Worm (Caenorhabditis elegans) whole organism, young adult: ENCODE results near the gene K07E1.1.

ENCODE experiments used
- B0261.1 ChIP-seq: sonication (generic microtip); optimal IDR thresholded peaks from 2 replicates; lab custom pipeline; 2016; ENCODE audit warnings: mild to moderate bottlenecking, missing genetic modification characterization, moderate library complexity, missing compliant biosample characterization
- F23B12.7 ChIP-seq: sonication (generic microtip); optimal IDR thresholded peaks from 2 replicates; lab custom pipeline; 2017; ENCODE audit warnings: missing genetic modification characterization, mild to moderate bottlenecking, missing compliant biosample characterization, antibody characterized with exemption, moderate library complexity; ENCODE audit not compliant: insufficient read depth
- F37B4.10 ChIP-seq: fragments of 200-800 bp; sonication (Bioruptor generic); IDR thresholded peaks from 2 replicates; pipeline ENCODE4 v1.3.6; 2022; ENCODE audit warnings: missing genetic modification characterization, missing compliant biosample characterization
- F52B5.7 ChIP-seq: sonication (generic microtip); optimal IDR thresholded peaks from 2 replicates; lab custom pipeline; 2016; ENCODE audit warnings: mild to moderate bottlenecking, missing genetic modification characterization, missing compliant biosample characterization
- Y67H2A.10 ChIP-seq: fragments of 200-800 bp; sonication (Bioruptor generic); conservative IDR thresholded peaks from 2 replicates; pipeline ENCODE4 v1.3.6; 2022; ENCODE audit warnings: missing genetic modification reagents, missing genetic modification characterization, missing compliant biosample characterization
- ZK185.1 ChIP-seq: sonication (generic microtip); optimal IDR thresholded peaks from 2 replicates; lab custom pipeline; 2016; ENCODE audit warnings: mild to moderate bottlenecking, missing genetic modification characterization, missing compliant biosample characterization; ENCODE audit not compliant: poor library complexity, severe bottlenecking
- akir-1 ChIP-seq: fragments of 200-800 bp; sonication (Bioruptor generic); optimal IDR thresholded peaks from 2 replicates; lab custom pipeline; 2018; ENCODE audit warnings: mild to moderate bottlenecking, missing genetic modification characterization, moderate library complexity, missing compliant biosample characterization
- attf-3 ChIP-seq: fragments of 200-800 bp; sonication (Bioruptor generic); conservative IDR thresholded peaks from 2 replicates; pipeline ENCODE4 v1.3.6; 2022; ENCODE audit warnings: missing genetic modification reagents, missing genetic modification characterization, missing compliant biosample characterization
- attf-6 ChIP-seq: fragments of 200-800 bp; sonication (Bioruptor generic); IDR thresholded peaks from 2 replicates; pipeline ENCODE4 v1.3.6; 2022; ENCODE audit warnings: missing genetic modification reagents, missing genetic modification characterization, missing compliant biosample characterization
- bed-1 ChIP-seq: fragments of 200-800 bp; sonication (Bioruptor generic); IDR thresholded peaks from 2 replicates; pipeline ENCODE4 v1.3.6; 2022; ENCODE audit warnings: missing genetic modification reagents, missing genetic modification characterization, missing compliant biosample characterization
- cebp-1 ChIP-seq, 2 experiments: fragments of 200-800 bp in 1 of 2; sonication (Bioruptor generic) in 1 of 2; sonication (generic microtip) in 1 of 2; IDR thresholded peaks in 1 of 2; optimal IDR thresholded peaks in 1 of 2; 2 replicates each; pipeline versions ENCODE4 v1.3.6 to Lab custom; 2017 to 2022; ENCODE audit warnings: missing compliant biosample characterization in 2 of 2, missing genetic modification characterization in 2 of 2, mild to moderate bottlenecking in 1 of 2, missing genetic modification reagents in 1 of 2, moderate library complexity in 1 of 2
- cebp-2 ChIP-seq: fragments of 200-800 bp; sonication (Bioruptor generic); IDR thresholded peaks from 2 replicates; pipeline ENCODE4 v1.3.6; 2022; ENCODE audit warnings: missing genetic modification characterization, missing compliant biosample characterization
- ceh-79 ChIP-seq: sonication (generic microtip); optimal IDR thresholded peaks from 2 replicates; lab custom pipeline; 2017; ENCODE audit warnings: mild to moderate bottlenecking, missing genetic modification characterization, missing compliant biosample characterization
- ceh-91 ChIP-seq: fragments of 200-800 bp; sonication (Bioruptor generic); IDR thresholded peaks from 2 replicates; pipeline ENCODE4 v1.3.6; 2022; ENCODE audit warnings: missing genetic modification reagents, missing genetic modification characterization, missing compliant biosample characterization
- dpff-1 ChIP-seq: sonication (generic microtip); optimal IDR thresholded peaks from 2 replicates; lab custom pipeline; 2017; ENCODE audit warnings: mild to moderate bottlenecking, missing genetic modification characterization, missing compliant biosample characterization
- egl-44 ChIP-seq: fragments of 200-800 bp; sonication (Bioruptor generic); IDR thresholded peaks from 2 replicates; pipeline ENCODE4 v1.3.6; 2022; ENCODE audit warnings: missing genetic modification reagents, missing genetic modification characterization, missing compliant biosample characterization
- ets-4 ChIP-seq: fragments of 200-800 bp; sonication (Bioruptor generic); optimal IDR thresholded peaks from 2 replicates; lab custom pipeline; 2018; ENCODE audit warnings: mild to moderate bottlenecking, missing genetic modification characterization, missing compliant biosample characterization
- him-1 ChIP-seq: sonication (generic microtip); optimal IDR thresholded peaks from 2 replicates; lab custom pipeline; 2016; ENCODE audit warnings: missing genotype, missing genetic modification reagents, missing genetic modification characterization, missing compliant biosample characterization
- hmg-20 ChIP-seq: fragments of 200-800 bp; sonication (Bioruptor generic); IDR thresholded peaks from 2 replicates; pipeline ENCODE4 v1.3.6; 2022; ENCODE audit warnings: missing genetic modification reagents, missing genetic modification characterization, missing compliant biosample characterization
- lin-40 ChIP-seq: sonication (generic microtip); optimal IDR thresholded peaks from 2 replicates; lab custom pipeline; 2016; ENCODE audit warnings: missing genetic modification characterization, mild to moderate bottlenecking, missing compliant biosample characterization, missing genotype, missing genetic modification reagents
- lin-54 ChIP-seq: fragments of 200-800 bp; sonication (Bioruptor generic); optimal IDR thresholded peaks from 2 replicates; lab custom pipeline; 2018; ENCODE audit warnings: mild to moderate bottlenecking, missing genetic modification characterization, missing compliant biosample characterization
- madf-6 ChIP-seq: fragments of 200-800 bp; sonication (Bioruptor generic); IDR thresholded peaks from 2 replicates; pipeline ENCODE4 v1.3.6; 2022; ENCODE audit warnings: missing genetic modification reagents, missing genetic modification characterization, missing compliant biosample characterization
- madf-8 ChIP-seq: fragments of 200-800 bp; sonication (Bioruptor generic); conservative IDR thresholded peaks from 2 replicates; pipeline ENCODE4 v1.3.6; 2022; ENCODE audit warnings: missing genetic modification reagents, missing genetic modification characterization, missing compliant biosample characterization
- mel-28 ChIP-seq: sonication (generic microtip); optimal IDR thresholded peaks from 2 replicates; lab custom pipeline; 2016; ENCODE audit warnings: borderline replicate concordance, mild to moderate bottlenecking, missing genetic modification characterization, missing compliant biosample characterization
- nfyb-1 ChIP-seq: fragments of 200-800 bp; sonication (Bioruptor generic); IDR thresholded peaks from 2 replicates; pipeline ENCODE4 v1.3.6; 2022; ENCODE audit warnings: missing genetic modification reagents, missing genetic modification characterization, missing compliant biosample characterization
- nhr-120 ChIP-seq: fragments of 200-800 bp; sonication (Bioruptor generic); IDR thresholded peaks from 2 replicates; pipeline ENCODE4 v1.3.6; 2022; ENCODE audit warnings: missing genetic modification characterization, missing compliant biosample characterization
- pbrm-1 ChIP-seq: fragments of 200-800 bp; sonication (Bioruptor generic); IDR thresholded peaks from 2 replicates; pipeline ENCODE4 v1.3.6; 2022; ENCODE audit warnings: missing genetic modification reagents, missing genetic modification characterization, missing compliant biosample characterization
- rpc-1 ChIP-seq, 2 experiments: fragments of 150-350 bp in 1 of 2; sonication (generic microtip) in 1 of 2; optimal IDR thresholded peaks; 2 replicates each; lab custom pipeline; 2014 to 2018; ENCODE audit warnings: missing biosample characterization in 1 of 2, missing genetic modification characterization in 1 of 2, missing genetic modification reagents in 1 of 2, missing genotype in 1 of 2
- snpc-1.1 ChIP-seq: sonication (generic microtip); optimal IDR thresholded peaks from 2 replicates; lab custom pipeline; 2017; ENCODE audit warnings: missing genetic modification characterization, mild to moderate bottlenecking, missing compliant biosample characterization, antibody characterized with exemption, moderate library complexity, missing genotype, missing genetic modification reagents; ENCODE audit not compliant: insufficient read depth
- snpc-1.3 ChIP-seq: sonication (generic microtip); optimal IDR thresholded peaks from 2 replicates; lab custom pipeline; 2017; ENCODE audit warnings: missing genetic modification characterization, mild to moderate bottlenecking, missing compliant biosample characterization, antibody characterized with exemption, moderate library complexity, missing genotype, missing genetic modification reagents; ENCODE audit not compliant: insufficient read depth
- snpc-3.4 ChIP-seq: sonication (generic microtip); optimal IDR thresholded peaks from 2 replicates; lab custom pipeline; 2017; ENCODE audit warnings: missing genetic modification characterization, mild to moderate bottlenecking, missing compliant biosample characterization, antibody characterized with exemption, moderate library complexity, missing genotype, missing genetic modification reagents
- snpc-4 ChIP-seq, 5 experiments: fragments of 150-350 bp in 1 of 5; sonication (generic microtip) in 4 of 5; optimal IDR thresholded peaks; 2 replicates each; lab custom pipeline; 2014 to 2018; ENCODE audit warnings: missing genetic modification characterization in 5 of 5, missing biosample characterization in 3 of 5, antibody characterized with exemption in 2 of 5, mild to moderate bottlenecking in 2 of 5, missing compliant biosample characterization in 2 of 5, missing genotype in 2 of 5, moderate library complexity in 2 of 5, missing genetic modification reagents in 1 of 5
- ztf-25 ChIP-seq: fragments of 200-800 bp; sonication (Bioruptor generic); IDR thresholded peaks from 2 replicates; pipeline ENCODE4 v1.3.6; 2022; ENCODE audit warnings: missing genetic modification reagents, missing genetic modification characterization, missing compliant biosample characterization
- ztf-26 ChIP-seq: sonication (generic microtip); optimal IDR thresholded peaks from 2 replicates; lab custom pipeline; 2017; ENCODE audit warnings: missing genetic modification characterization, missing compliant biosample characterization
- ztf-6 ChIP-seq: fragments of 200-800 bp; sonication (Bioruptor generic); IDR thresholded peaks from 2 replicates; pipeline ENCODE4 v1.3.6; 2022; ENCODE audit warnings: missing genetic modification reagents, missing genetic modification characterization, missing compliant biosample characterization

The K07E1.1 gene

ce11 chrII:4575579-4575978, 24.7 kb downstream of the K07E1.1 start:
- TF ChIP-seq egl-44 (GFP tag; lab: Robert Waterston, UW), result no peak
- TF ChIP-seq snpc-4 (GFP tag; optimal IDR thresholded peaks at IDR 0.05; lab: Kevin White, UChicago), result no peak
- TF ChIP-seq snpc-4 (tag; optimal IDR thresholded peaks at IDR 0.05; lab: Kevin White, UChicago), result no peak
- no peak for TF ChIP-seq attf-6
- TF ChIP-seq bed-1, result no peak
- TF ChIP-seq ztf-25 (GFP tag; lab: Robert Waterston, UW), result no peak
- no peak for TF ChIP-seq him-1 (tag; lab: Kevin White, UChicago)
- TF ChIP-seq cebp-2 (GFP tag; lab: Robert Waterston, UW), result no peak
- TF ChIP-seq ets-4, result no peak
- no peak for TF ChIP-seq ztf-6 (GFP tag; lab: Robert Waterston, UW)
- TF ChIP-seq nhr-120, result no peak
- no peak for TF ChIP-seq hmg-20 (GFP tag; lab: Robert Waterston, UW)
- TF ChIP-seq ceh-91 (GFP tag; lab: Robert Waterston, UW), result no peak
- TF ChIP-seq lin-40 (tag; lab: Kevin White, UChicago), result no peak
- no peak for TF ChIP-seq madf-8 (GFP tag; lab: Robert Waterston, UW)

ce11 chrII:4577391-4577790, 26.5 kb downstream of the K07E1.1 start:
- TF ChIP-seq akir-1 (GFP tag; lab: Kevin White, UChicago), result no peak
- TF ChIP-seq B0261.1 (tag; lab: Kevin White, UChicago), result no peak
- TF ChIP-seq bed-1, result no peak
- TF ChIP-seq mel-28, result no peak
- TF ChIP-seq madf-8 (GFP tag; lab: Robert Waterston, UW), result no peak
- no peak for TF ChIP-seq madf-6 (GFP tag; lab: Robert Waterston, UW)
- no peak for TF ChIP-seq pbrm-1 (GFP tag; lab: Robert Waterston, UW)
- no peak for TF ChIP-seq snpc-1.1
- no peak for TF ChIP-seq ceh-79 (tag; lab: Kevin White, UChicago)
- TF ChIP-seq F23B12.7 (tag; lab: Kevin White, UChicago), result no peak
- TF ChIP-seq snpc-3.4 (tag; lab: Kevin White, UChicago), result no peak
- TF ChIP-seq attf-6, result no peak
- TF ChIP-seq lin-54 (GFP tag; lab: Kevin White, UChicago), result no peak
- no peak for TF ChIP-seq ceh-91 (GFP tag; lab: Robert Waterston, UW)
- TF ChIP-seq Y67H2A.10 (GFP tag; lab: Robert Waterston, UW), result no peak
- TF ChIP-seq F37B4.10 (GFP tag; lab: Robert Waterston, UW), result no peak

- no peak for TF ChIP-seq nfyb-1 (GFP tag; lab: Robert Waterston, UW)
Measured at ce11 chrII:4579375-4579774, 28.5 kb downstream of the K07E1.1 start.

ce11 chrII:4579920-4580474, 29.1 kb downstream of the K07E1.1 start:
- no peak for TF ChIP-seq B0261.1 (tag; lab: Kevin White, UChicago)
- TF ChIP-seq attf-3 (GFP tag; lab: Robert Waterston, UW), result no peak
- no peak for TF ChIP-seq dpff-1
- no peak for TF ChIP-seq cebp-1 (GFP tag; IDR thresholded peaks at IDR 0.05; lab: Robert Waterston, UW)
- no peak for TF ChIP-seq cebp-1 (tag; optimal IDR thresholded peaks at IDR 0.05; lab: Kevin White, UChicago)
- TF ChIP-seq rpc-1 (optimal IDR thresholded peaks at IDR 0.05; lab: Kevin White, UChicago), result no peak
- TF ChIP-seq rpc-1 (tag; optimal IDR thresholded peaks at IDR 0.05; lab: Kevin White, UChicago), result no peak
- TF ChIP-seq snpc-1.3 (tag; lab: Kevin White, UChicago), result no peak
- TF ChIP-seq hmg-20 (GFP tag; lab: Robert Waterston, UW), result no peak
- TF ChIP-seq F23B12.7 (tag; lab: Kevin White, UChicago), result no peak
- no peak for TF ChIP-seq F52B5.7 (tag; lab: Kevin White, UChicago)
- TF ChIP-seq ztf-26 (tag; lab: Kevin White, UChicago), result no peak
- TF ChIP-seq ZK185.1 (tag; lab: Kevin White, UChicago), result no peak
- TF ChIP-seq, all 124 proteins: peak for 0
